Worm (Caenorhabditis elegans) whole organism, L3 larva: ENCODE data around the gene ipla-2.

Source experiments
- ZK546.5 ChIP-seq: sonication (generic microtip); optimal IDR thresholded peaks from 2 replicates; lab custom pipeline; 2017; ENCODE audit warnings: missing biosample characterization, missing genetic modification characterization
- aly-2 ChIP-seq: fragments of 150-350 bp; optimal IDR thresholded peaks from 2 replicates; lab custom pipeline; 2014; ENCODE audit warnings: missing biosample characterization, missing genetic modification characterization
- ama-1 ChIP-seq: fragments of 150-350 bp; optimal IDR thresholded peaks from 2 replicates; lab custom pipeline; 2018
- ceh-9 ChIP-seq: sonication (generic microtip); optimal IDR thresholded peaks from 2 replicates; lab custom pipeline; 2018; ENCODE audit warnings: missing biosample characterization, missing genetic modification characterization
- daf-12 ChIP-seq: fragments of 150-350 bp; optimal IDR thresholded peaks from 2 replicates; lab custom pipeline; 2014; ENCODE audit warnings: missing biosample characterization, missing genetic modification reagents, missing genetic modification characterization
- egl-27 ChIP-seq: sonication (generic microtip); optimal IDR thresholded peaks from 4 replicates; lab custom pipeline; 2017; ENCODE audit warnings: missing biosample characterization, missing genetic modification reagents, missing genetic modification characterization
- egl-5 ChIP-seq: fragments of 150-350 bp; optimal IDR thresholded peaks from 2 replicates; lab custom pipeline; 2017; ENCODE audit warnings: missing biosample characterization, missing genetic modification reagents, missing genetic modification characterization, inconsistent platforms
- elt-1 ChIP-seq: fragments of 150-350 bp; optimal IDR thresholded peaks from 2 replicates; lab custom pipeline; 2014; ENCODE audit warnings: missing biosample characterization, missing genetic modification characterization
- elt-3 ChIP-seq, 3 experiments: fragments of 150-350 bp in 1 of 3; sonication (generic microtip) in 2 of 3; optimal IDR thresholded peaks; 2 replicates in 2 of 3; 4 replicates in 1 of 3; lab custom pipeline; 2014 to 2017; ENCODE audit warnings: missing biosample characterization in 3 of 3, missing genetic modification characterization in 3 of 3
- eor-1 ChIP-seq, 2 experiments: fragments of 150-350 bp; optimal IDR thresholded peaks; 2 replicates each; lab custom pipeline; 2014 to 2018; ENCODE audit warnings: missing biosample characterization in 2 of 2, missing genetic modification characterization in 2 of 2
- fkh-10 ChIP-seq: sonication (generic microtip); optimal IDR thresholded peaks from 2 replicates; lab custom pipeline; 2017; ENCODE audit warnings: missing biosample characterization, missing genetic modification reagents, missing genetic modification characterization
- hmg-11 ChIP-seq: sonication (generic microtip); optimal IDR thresholded peaks from 2 replicates; lab custom pipeline; 2016; ENCODE audit warnings: missing genetic modification characterization, missing compliant biosample characterization
- lin-15B ChIP-seq: fragments of 150-350 bp; optimal IDR thresholded peaks from 2 replicates; lab custom pipeline; 2014; ENCODE audit warnings: missing biosample characterization, missing genetic modification characterization
- lin-39 ChIP-seq: fragments of 150-350 bp; optimal IDR thresholded peaks from 2 replicates; lab custom pipeline; 2018; ENCODE audit warnings: missing biosample characterization, missing genetic modification reagents, missing genetic modification characterization
- lsy-12 ChIP-seq: sonication (generic microtip); optimal IDR thresholded peaks from 2 replicates; lab custom pipeline; 2016; ENCODE audit warnings: mild to moderate bottlenecking, missing genetic modification characterization, missing compliant biosample characterization
- mml-1 ChIP-seq: fragments of 150-350 bp; sonication (generic microtip); optimal IDR thresholded peaks from 3 replicates; lab custom pipeline; 2014; ENCODE audit warnings: missing biosample characterization, missing genetic modification characterization
- nfya-1 ChIP-seq: sonication (generic microtip); optimal IDR thresholded peaks from 2 replicates; lab custom pipeline; 2017; ENCODE audit warnings: missing genetic modification characterization, mild to moderate bottlenecking, missing compliant biosample characterization, antibody characterized with exemption, moderate library complexity; ENCODE audit not compliant: insufficient read depth
- nhr-23 ChIP-seq: fragments of 150-350 bp; optimal IDR thresholded peaks from 2 replicates; lab custom pipeline; 2014; ENCODE audit warnings: missing biosample characterization, missing genetic modification reagents, missing genetic modification characterization
- nhr-237 ChIP-seq: fragments of 150-350 bp; optimal IDR thresholded peaks from 2 replicates; lab custom pipeline; 2014; ENCODE audit warnings: missing biosample characterization, missing genetic modification characterization
- nhr-67 ChIP-seq: fragments of 150-350 bp; optimal IDR thresholded peaks from 2 replicates; lab custom pipeline; 2014; ENCODE audit warnings: missing biosample characterization, missing genetic modification characterization
- nhr-76 ChIP-seq: fragments of 150-350 bp; sonication (generic microtip); optimal IDR thresholded peaks from 5 replicates; lab custom pipeline; 2014; ENCODE audit warnings: missing biosample characterization, missing genetic modification characterization
- nhr-77 ChIP-seq: fragments of 150-350 bp; optimal IDR thresholded peaks from 2 replicates; lab custom pipeline; 2014; ENCODE audit warnings: missing biosample characterization, missing genetic modification characterization
- pha-4 ChIP-seq: fragments of 150-350 bp; optimal IDR thresholded peaks from 2 replicates; lab custom pipeline; 2014; ENCODE audit warnings: missing biosample characterization, missing genetic modification reagents, missing genetic modification characterization
- pqm-1 ChIP-seq: fragments of 150-350 bp; optimal IDR thresholded peaks from 2 replicates; lab custom pipeline; 2017; ENCODE audit warnings: missing biosample characterization, missing genetic modification characterization, inconsistent platforms
- tbx-2 ChIP-seq: sonication (generic microtip); optimal IDR thresholded peaks from 2 replicates; lab custom pipeline; 2016; ENCODE audit warnings: mild to moderate bottlenecking, missing genetic modification characterization, missing compliant biosample characterization
- unc-39 ChIP-seq: sonication (generic microtip); optimal IDR thresholded peaks from 4 replicates; lab custom pipeline; 2017; ENCODE audit warnings: missing biosample characterization, missing genetic modification characterization
- unc-62 ChIP-seq: fragments of 150-350 bp; sonication (generic microtip); optimal IDR thresholded peaks from 4 replicates; lab custom pipeline; 2014; ENCODE audit warnings: missing biosample characterization, missing genetic modification reagents, missing genetic modification characterization
- ztf-11 ChIP-seq: fragments of 150-350 bp; optimal IDR thresholded peaks from 2 replicates; lab custom pipeline; 2014; ENCODE audit warnings: missing biosample characterization, missing genetic modification characterization

The ipla-2 gene

ce11 chrX:9822173-9822572, 15.7 kb downstream of the ipla-2 start, which contains the start of gene dpy-22:
dpy-22 (minus strand) TSS chrX:9822273.
- TF ChIP-seq elt-3 (tag; optimal IDR thresholded peaks at IDR 0.05; lab: Kevin White, UChicago) (no peak), ama-1 (no peak), nhr-67 (tag; lab: Kevin White, UChicago) (no peak), lsy-12 (no peak)

ce11 chrX:9814132-9814811, 23.6 kb downstream of the ipla-2 start:
- no peak for TF ChIP-seq ZK546.5 (tag; lab: Kevin White, UChicago)
- TF ChIP-seq egl-5 (tag; lab: Kevin White, UChicago): no peak
- peak; percentile 49 for TF ChIP-seq lin-39 (tag; lab: Kevin White, UChicago)
- TF ChIP-seq, all 47 proteins: peak for 1

- no peak for TF ChIP-seq nhr-237
- peak; percentile 85 for TF ChIP-seq fkh-10 (GFP tag; lab: Kevin White, UChicago)
Measured at ce11 chrX:9807377-9808048, 30.3 kb downstream of the ipla-2 start, which contains the start of gene lgc-47. lgc-47 (minus strand) TSS chrX:9807662.

- TF ChIP-seq fkh-10 (GFP tag; lab: Kevin White, UChicago) (peak; percentile 80), nhr-76 (tag; lab: Kevin White, UChicago) (no peak)
Measured at ce11 chrX:9805426-9805825, 32.4 kb downstream of the ipla-2 start.

ce11 chrX:9804735-9805134, 33.1 kb downstream of the ipla-2 start:
- TF ChIP-seq elt-3 (tag; optimal IDR thresholded peaks at IDR 0.05; lab: Kevin White, UChicago) (no peak), unc-39 (no peak), ztf-11 (tag; lab: Kevin White, UChicago) (no peak), eor-1 (tag; optimal IDR thresholded peaks at IDR 0.05; lab: Kevin White, UChicago) (no peak), pha-4 (tag; lab: Kevin White, UChicago) (no peak), tbx-2 (tag; lab: Kevin White, UChicago) (no peak)

- TF ChIP-seq fkh-10 (GFP tag; lab: Kevin White, UChicago) (peak; percentile 91), hmg-11 (tag; lab: Kevin White, UChicago) (no peak)
Measured at ce11 chrX:9803603-9804002, 34.2 kb downstream of the ipla-2 start.

- TF ChIP-seq fkh-10 (GFP tag; lab: Kevin White, UChicago) (peak; percentile 35), nfya-1 (peak; percentile 13), egl-27 (tag; lab: Kevin White, UChicago) (no peak), lin-39 (tag; lab: Kevin White, UChicago) (peak; percentile 83)
Measured at ce11 chrX:9798530-9798929, 39.3 kb downstream of the ipla-2 start, which contains the start of gene F36G3.3. F36G3.3 (plus strand) TSS chrX:9798835.

ce11 chrX:9796063-9796462, 41.8 kb downstream of the ipla-2 start:
- TF ChIP-seq lin-39 (tag; lab: Kevin White, UChicago) (no peak), mml-1 (no peak), hmg-11 (tag; lab: Kevin White, UChicago) (no peak), unc-62 (GFP tag; lab: Kevin White, UChicago) (no peak), ZK546.5 (tag; lab: Kevin White, UChicago) (no peak), elt-1 (tag; lab: Kevin White, UChicago) (no peak), aly-2 (tag; lab: Kevin White, UChicago) (no peak), nhr-23 (no peak), daf-12 (tag; lab: Kevin White, UChicago) (no peak), nhr-77 (tag; lab: Kevin White, UChicago) (no peak), pqm-1 (no peak), elt-3 (tag; optimal IDR thresholded peaks at IDR 0.05; lab: Kevin White, UChicago) (no peak), ceh-9 (tag; lab: Kevin White, UChicago) (no peak), lsy-12 (no peak), lin-15B (tag; lab: Kevin White, UChicago) (no peak)
